Worm (Caenorhabditis elegans) whole organism, L1 larva: ENCODE results near the gene set-22.
A peak's percentile ranks its signal among the peaks of the same experiment; 100 is the strongest.

Experiments used
- C04F5.9 ChIP-seq: sonication (generic microtip); optimal IDR thresholded peaks from 2 replicates; lab custom pipeline; 2016; ENCODE audit warnings: missing genetic modification characterization, missing compliant biosample characterization
- F16B12.6 ChIP-seq: fragments of 150-350 bp; optimal IDR thresholded peaks from 2 replicates; lab custom pipeline; 2014; ENCODE audit warnings: missing biosample characterization, missing genetic modification characterization
- aha-1 ChIP-seq: fragments of 150-350 bp; optimal IDR thresholded peaks from 2 replicates; lab custom pipeline; 2014; ENCODE audit warnings: missing biosample characterization, missing genetic modification characterization
- aly-2 ChIP-seq: fragments of 150-350 bp; optimal IDR thresholded peaks from 2 replicates; lab custom pipeline; 2014; ENCODE audit warnings: missing biosample characterization, missing genetic modification characterization
- blmp-1 ChIP-seq: fragments of 150-350 bp; optimal IDR thresholded peaks from 2 replicates; lab custom pipeline; 2014; ENCODE audit warnings: missing biosample characterization, missing genetic modification characterization
- ceh-63 ChIP-seq: fragments of 200-800 bp; sonication (Bioruptor generic); optimal IDR thresholded peaks from 2 replicates; lab custom pipeline; 2018; ENCODE audit warnings: mild to moderate bottlenecking, missing genetic modification characterization, missing compliant biosample characterization
- ceh-88 ChIP-seq: fragments of 200-800 bp; sonication (Bioruptor generic); IDR thresholded peaks from 2 replicates; pipeline ENCODE4 v1.3.6; 2022; ENCODE audit warnings: missing genetic modification characterization, missing compliant biosample characterization
- elt-3 ChIP-seq, 6 experiments: fragments of 150-350 bp in 1 of 6; sonication (generic microtip); optimal IDR thresholded peaks; 2 replicates each; lab custom pipeline; 2017 to 2018; ENCODE audit warnings: missing biosample characterization in 6 of 6, missing genetic modification characterization in 6 of 6, inconsistent platforms in 1 of 6
- ets-5 ChIP-seq: fragments of 200-800 bp; sonication (Bioruptor generic); IDR thresholded peaks from 2 replicates; pipeline ENCODE4 v1.3.6; 2022; ENCODE audit warnings: missing genetic modification characterization, missing compliant biosample characterization
- fos-1 ChIP-seq: fragments of 150-350 bp; optimal IDR thresholded peaks from 2 replicates; lab custom pipeline; 2014; ENCODE audit warnings: missing biosample characterization, missing genetic modification characterization
- grh-1 ChIP-seq: fragments of 200-800 bp; sonication (Bioruptor generic); IDR thresholded peaks from 2 replicates; pipeline ENCODE4 v1.3.6; 2022; ENCODE audit warnings: missing genetic modification reagents, missing genetic modification characterization, missing compliant biosample characterization
- irx-1 ChIP-seq: sonication (generic microtip); optimal IDR thresholded peaks from 2 replicates; lab custom pipeline; 2016; ENCODE audit warnings: missing genetic modification characterization, missing compliant biosample characterization
- isw-1 ChIP-seq: fragments of 200-800 bp; sonication (Bioruptor generic); IDR thresholded peaks from 2 replicates; pipeline ENCODE4 v1.3.6; 2022; ENCODE audit warnings: missing genetic modification characterization, missing compliant biosample characterization
- lin-14 ChIP-seq: fragments of 200-800 bp; sonication (Bioruptor generic); optimal IDR thresholded peaks from 2 replicates; lab custom pipeline; 2018; ENCODE audit warnings: mild to moderate bottlenecking, missing genetic modification characterization, moderate library complexity, missing compliant biosample characterization
- lir-3 ChIP-seq: sonication (generic microtip); optimal IDR thresholded peaks from 2 replicates; lab custom pipeline; 2016; ENCODE audit warnings: mild to moderate bottlenecking, missing genetic modification characterization, moderate library complexity, missing compliant biosample characterization; ENCODE audit not compliant: poor library complexity
- lsy-2 ChIP-seq, 2 experiments: fragments of 150-350 bp; optimal IDR thresholded peaks; 2 replicates each; lab custom pipeline; 2014; ENCODE audit warnings: missing biosample characterization in 2 of 2, missing genetic modification characterization in 2 of 2
- mab-9 ChIP-seq: fragments of 200-800 bp; sonication (Bioruptor generic); IDR thresholded peaks from 2 replicates; pipeline ENCODE4 v1.3.6; 2022; ENCODE audit warnings: missing genetic modification reagents, missing genetic modification characterization, missing compliant biosample characterization
- mdl-1 ChIP-seq, 2 experiments: fragments of 150-350 bp; optimal IDR thresholded peaks; 2 replicates each; lab custom pipeline; 2014 to 2017; ENCODE audit warnings: missing biosample characterization in 2 of 2, missing genetic modification characterization in 2 of 2, inconsistent platforms in 1 of 2
- nhr-11 ChIP-seq: fragments of 150-350 bp; optimal IDR thresholded peaks from 2 replicates; lab custom pipeline; 2014; ENCODE audit warnings: missing biosample characterization, missing genetic modification characterization
- nhr-20 ChIP-seq: sonication (generic microtip); optimal IDR thresholded peaks from 2 replicates; lab custom pipeline; 2016; ENCODE audit warnings: mild to moderate bottlenecking, missing genetic modification characterization, missing compliant biosample characterization
- nhr-237 ChIP-seq: fragments of 150-350 bp; optimal IDR thresholded peaks from 2 replicates; lab custom pipeline; 2014; ENCODE audit warnings: missing biosample characterization, missing genetic modification characterization
- nhr-47 ChIP-seq: sonication (generic microtip); optimal IDR thresholded peaks from 2 replicates; lab custom pipeline; 2016; ENCODE audit warnings: mild to moderate bottlenecking, missing genetic modification characterization, moderate library complexity, missing compliant biosample characterization
- nhr-76 ChIP-seq: sonication (generic microtip); optimal IDR thresholded peaks from 2 replicates; lab custom pipeline; 2017; ENCODE audit warnings: missing biosample characterization, missing genetic modification characterization
- nhr-77 ChIP-seq: fragments of 150-350 bp; optimal IDR thresholded peaks from 2 replicates; lab custom pipeline; 2014; ENCODE audit warnings: missing biosample characterization, missing genetic modification characterization
- nhr-84 ChIP-seq: sonication (generic microtip); optimal IDR thresholded peaks from 2 replicates; lab custom pipeline; 2017; ENCODE audit warnings: missing biosample characterization, missing genetic modification characterization
- nhr-85 ChIP-seq: sonication (generic microtip); peaks from one replicate; lab custom pipeline; 2016; ENCODE audit warnings: missing genetic modification characterization, inconsistent platforms, missing compliant biosample characterization
- pax-3 ChIP-seq: fragments of 200-800 bp; sonication (Bioruptor generic); optimal IDR thresholded peaks from 2 replicates; lab custom pipeline; 2018; ENCODE audit warnings: mild to moderate bottlenecking, missing genetic modification characterization, moderate library complexity, missing compliant biosample characterization
- rnt-1 ChIP-seq: sonication (generic microtip); optimal IDR thresholded peaks from 2 replicates; lab custom pipeline; 2016; ENCODE audit warnings: mild to moderate bottlenecking, missing genetic modification characterization, moderate library complexity, missing compliant biosample characterization
- sox-4 ChIP-seq: sonication (generic microtip); optimal IDR thresholded peaks from 2 replicates; lab custom pipeline; 2016; ENCODE audit warnings: missing genetic modification characterization, missing compliant biosample characterization
- sup-37 ChIP-seq: fragments of 200-800 bp; sonication (Bioruptor generic); optimal IDR thresholded peaks from 2 replicates; lab custom pipeline; 2018; ENCODE audit warnings: mild to moderate bottlenecking, missing genetic modification characterization, missing compliant biosample characterization
- tlp-1 ChIP-seq: fragments of 150-350 bp; optimal IDR thresholded peaks from 2 replicates; lab custom pipeline; 2014; ENCODE audit warnings: missing biosample characterization, missing genetic modification characterization
- unc-62 ChIP-seq: fragments of 150-350 bp; optimal IDR thresholded peaks from 2 replicates; lab custom pipeline; 2014; ENCODE audit warnings: missing biosample characterization, missing genetic modification reagents, missing genetic modification characterization
- unc-86 ChIP-seq: sonication (generic microtip); optimal IDR thresholded peaks from 2 replicates; lab custom pipeline; 2016; ENCODE audit warnings: missing genetic modification characterization, missing compliant biosample characterization
- unc-98 ChIP-seq: fragments of 200-800 bp; sonication (Bioruptor generic); IDR thresholded peaks from 2 replicates; pipeline ENCODE4 v1.3.6; 2022; ENCODE audit warnings: missing genetic modification characterization, missing compliant biosample characterization
- ztf-11 ChIP-seq, 2 experiments: sonication (generic microtip); optimal IDR thresholded peaks; 2 replicates each; lab custom pipeline; 2016 to 2017; ENCODE audit warnings: missing genetic modification characterization in 2 of 2, missing biosample characterization in 1 of 2, missing compliant biosample characterization in 1 of 2

The set-22 gene

DNA sequence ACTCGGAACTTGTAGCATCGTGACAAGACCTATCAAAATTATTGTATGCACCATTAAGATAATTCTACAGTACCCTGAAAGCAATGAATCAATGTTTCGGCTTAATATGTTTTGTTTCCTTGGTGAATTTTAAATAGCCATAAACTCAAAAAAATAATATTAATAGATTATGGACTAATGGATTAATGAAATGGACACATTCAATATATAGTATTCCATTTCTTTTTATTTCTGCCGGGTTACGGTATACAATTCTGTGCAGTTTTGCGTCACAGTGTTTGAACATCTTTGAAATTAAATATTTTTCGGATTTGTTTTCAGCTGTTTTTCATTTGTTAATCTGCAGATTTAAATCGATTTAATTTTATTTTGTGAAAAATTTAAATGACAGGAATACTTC is at the start of gene set-22:
set-22 (plus strand) TSS at position 301 of the 400 bp plus-strand sequence.
- TF ChIP-seq irx-1 (tag; lab: Kevin White, UChicago) (no peak), C04F5.9 (no peak), lir-3 (tag; lab: Kevin White, UChicago) (no peak), mdl-1 (tag; optimal IDR thresholded peaks at IDR 0.05; lab: Kevin White, UChicago) (no peak), rnt-1 (tag; lab: Kevin White, UChicago) (no peak), fos-1 (tag; lab: Kevin White, UChicago) (no peak), nhr-47 (tag; lab: Kevin White, UChicago) (no peak), lin-14 (GFP tag; lab: Kevin White, UChicago) (no peak), ets-5 (GFP tag; lab: Robert Waterston, UW) (no peak), tlp-1 (tag; lab: Kevin White, UChicago) (no peak), ceh-63 (GFP tag; lab: Kevin White, UChicago) (no peak), sup-37 (GFP tag; lab: Kevin White, UChicago) (no peak), nhr-77 (tag; lab: Kevin White, UChicago) (no peak)

DNA sequence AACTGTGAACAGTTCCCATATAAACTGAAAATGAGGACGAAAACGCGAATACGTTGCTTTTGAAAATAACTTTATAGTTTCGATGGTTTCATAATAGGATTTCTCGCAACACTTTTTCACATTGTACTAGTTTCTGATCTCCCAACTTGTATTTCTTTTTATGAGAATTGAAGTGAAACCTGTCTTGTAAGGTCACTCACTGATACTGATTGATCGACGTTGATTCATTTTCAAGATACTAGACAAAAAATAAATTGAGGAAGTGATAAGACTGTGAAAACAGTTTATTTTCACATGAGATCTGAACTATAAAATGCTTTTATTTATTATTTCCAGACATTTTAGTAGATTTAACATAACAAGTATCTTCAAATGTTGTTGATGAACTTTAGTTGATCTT is 49.3 kb upstream of the set-22 start:
- TF ChIP-seq mab-9 (GFP tag; lab: Robert Waterston, UW) (no peak), elt-3 (tag; optimal IDR thresholded peaks at IDR 0.05; lab: Kevin White, UChicago) (peak; percentile 47 to 85 (median 66)), nhr-237 (no peak), pax-3 (tag; lab: Kevin White, UChicago) (no peak), irx-1 (tag; lab: Kevin White, UChicago) (no peak), rnt-1 (tag; lab: Kevin White, UChicago) (no peak), aha-1 (tag; lab: Kevin White, UChicago) (no peak), unc-62 (GFP tag; lab: Kevin White, UChicago) (no peak), aly-2 (no peak), lin-14 (GFP tag; lab: Kevin White, UChicago) (peak; percentile 57), nhr-77 (tag; lab: Kevin White, UChicago) (no peak), nhr-20 (peak; percentile 35), nhr-84 (tag; lab: Kevin White, UChicago) (no peak), ceh-88 (GFP tag; lab: Robert Waterston, UW) (no peak), blmp-1 (tag; lab: Kevin White, UChicago) (peak; percentile 29), F16B12.6 (no peak), lsy-2 (tag; optimal IDR thresholded peaks at IDR 0.05; lab: Kevin White, UChicago) (peak in 1 of 2 experiments; percentile 5), unc-98 (GFP tag; lab: Robert Waterston, UW) (no peak), ztf-11 (tag; optimal IDR thresholded peaks at IDR 0.05; lab: Kevin White, UChicago) (no peak), grh-1 (peak; percentile 32; the same call in 1 of the 2 replicates), nhr-85 (peak; percentile 86)

DNA sequence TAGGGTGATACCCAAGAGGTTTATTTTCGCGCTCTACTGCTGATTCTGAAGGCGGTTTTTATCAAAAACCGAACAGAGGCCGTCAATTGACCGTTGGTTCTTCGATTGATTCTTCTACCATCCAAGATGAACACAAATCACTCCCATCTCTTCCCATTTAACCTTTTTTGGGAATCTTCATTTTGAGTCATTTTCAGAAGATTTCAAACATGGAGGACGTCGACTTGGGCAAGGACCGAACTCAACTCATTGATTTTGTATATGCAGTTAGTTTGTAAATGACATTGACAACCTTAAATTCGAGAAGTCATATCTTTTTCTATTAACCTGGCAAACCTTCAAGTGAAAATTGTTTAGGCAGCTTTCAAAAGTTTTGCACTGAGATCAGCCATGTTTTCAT is 48.4 kb upstream of the set-22 start, which contains the start of gene AC3.5:
AC3.5 (plus strand) TSS at position 210 of the 400 bp plus-strand sequence.
- TF ChIP-seq nhr-85: peak; percentile 61
- no peak for TF ChIP-seq ceh-63 (GFP tag; lab: Kevin White, UChicago)
- TF ChIP-seq, all 84 proteins: peak for 1

DNA sequence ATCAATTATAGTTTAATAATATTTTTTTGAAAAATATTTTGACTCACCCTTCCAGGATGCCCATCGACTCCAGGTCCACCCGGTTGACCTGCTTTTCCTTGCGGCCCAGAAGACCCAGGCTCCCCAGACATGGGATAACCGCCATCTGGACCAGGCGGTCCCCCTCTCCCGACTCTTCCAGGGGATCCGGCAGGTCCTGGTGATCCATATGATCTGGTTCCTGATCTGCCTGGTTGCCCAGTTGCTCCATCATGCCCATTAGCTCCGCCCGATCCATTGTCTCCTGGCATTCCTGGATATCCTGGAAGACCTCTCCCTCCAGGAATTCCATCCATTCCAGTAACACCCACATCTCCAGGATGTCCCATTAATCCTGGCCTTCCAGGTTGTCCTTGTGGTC is 43.0 kb upstream of the set-22 start:
- TF ChIP-seq unc-86 (tag; lab: Kevin White, UChicago) (no peak), ceh-63 (GFP tag; lab: Kevin White, UChicago) (peak; percentile 36)

DNA sequence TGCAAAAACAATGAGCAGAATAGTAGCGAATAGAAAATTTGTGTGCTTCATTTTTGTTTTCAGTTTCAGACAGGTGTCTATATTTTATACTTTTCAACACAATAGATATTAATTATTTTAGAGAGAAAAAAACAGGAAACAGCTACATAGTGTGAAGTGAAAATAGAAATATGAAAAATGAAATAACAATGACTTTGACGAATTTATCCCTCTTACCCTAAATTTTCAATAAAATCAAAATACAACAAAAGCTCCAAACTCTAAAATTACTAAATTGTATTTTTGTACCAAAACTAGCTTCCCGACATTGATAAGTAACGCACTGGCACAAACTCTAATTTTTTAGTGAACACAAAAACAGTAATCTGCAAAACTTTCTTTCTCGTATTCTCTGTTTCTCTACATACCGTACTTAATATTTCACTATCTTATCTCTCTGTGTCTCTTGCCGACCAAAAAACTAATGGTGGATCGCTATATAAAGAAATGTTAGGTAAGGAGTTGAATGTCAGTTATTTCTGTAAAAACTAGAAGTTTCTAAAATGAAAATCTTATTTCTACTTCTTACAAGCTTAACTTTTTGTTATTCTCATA is 41.4 kb upstream of the set-22 start, which contains the start of the genes col-151 and ugt-1:
col-151 (minus strand) TSS at position 51 of the 594 bp plus-strand sequence.
ugt-1 (plus strand) TSS at position 491 of the 594 bp plus-strand sequence.
- no peak for TF ChIP-seq nhr-11
- no peak for TF ChIP-seq isw-1 (GFP tag; lab: Robert Waterston, UW)
- no peak for TF ChIP-seq blmp-1 (tag; lab: Kevin White, UChicago)
- no peak for TF ChIP-seq nhr-76 (tag; lab: Kevin White, UChicago)
- TF ChIP-seq sox-4: no peak
- no peak for TF ChIP-seq ets-5 (GFP tag; lab: Robert Waterston, UW)
